Fruit fly (Drosophila melanogaster) whole organism, embryonic: ENCODE data around the gene CG42673.

Experiments used
- Awh ChIP-seq: fragments of 200-800 bp; sonication (Bioruptor generic); IDR thresholded peaks from 2 replicates; pipeline ENCODE4, ENCODE4 v1.3.6; 2022; ENCODE audit warnings: missing biosample characterization, missing genetic modification characterization
- CG1233 ChIP-seq: fragments of 200-800 bp; sonication (Bioruptor generic); optimal IDR thresholded peaks from 4 replicates; lab custom pipeline; 2018; ENCODE audit warnings: missing biosample characterization, mild to moderate bottlenecking, missing genetic modification characterization
- CG16813 ChIP-seq: fragments of 200-800 bp; sonication (Bioruptor generic); IDR thresholded peaks from 3 replicates; pipeline ENCODE4 v1.3.6; 2022; ENCODE audit warnings: missing biosample characterization, missing genetic modification characterization; ENCODE audit not compliant: partially characterized antibody
- CG17186 ChIP-seq: fragments of 200-800 bp; sonication (Bioruptor generic); optimal IDR thresholded peaks from 3 replicates; lab custom pipeline; 2017; ENCODE audit warnings: missing biosample characterization, missing genetic modification reagents, missing genetic modification characterization
- CG17802 ChIP-seq: fragments of 200-800 bp; sonication (Bioruptor generic); optimal IDR thresholded peaks from 2 replicates; lab custom pipeline; 2018; ENCODE audit warnings: missing biosample characterization, mild to moderate bottlenecking, missing genetic modification characterization, moderate library complexity
- CG18599 ChIP-seq: fragments of 200-800 bp; sonication (Bioruptor generic); optimal IDR thresholded peaks from 3 replicates; lab custom pipeline; 2017; ENCODE audit warnings: missing biosample characterization, missing genetic modification characterization, mild to moderate bottlenecking, moderate library complexity, missing genetic modification reagents
- CG31388 ChIP-seq: fragments of 200-800 bp; sonication (Bioruptor generic); optimal IDR thresholded peaks from 2 replicates; lab custom pipeline; 2016; ENCODE audit warnings: missing biosample characterization, missing genetic modification characterization
- CG32767 ChIP-seq: fragments of 200-800 bp; sonication (Bioruptor generic); IDR thresholded peaks from 2 replicates; pipeline ENCODE4 v1.3.6; 2022; ENCODE audit warnings: missing biosample characterization, missing genetic modification characterization
- CG32772 ChIP-seq: fragments of 200-800 bp; sonication (Bioruptor generic); IDR thresholded peaks from 2 replicates; pipeline ENCODE4 v1.3.6; 2022; ENCODE audit warnings: missing biosample characterization, missing genetic modification characterization
- CG34376 ChIP-seq: fragments of 200-800 bp; sonication (Bioruptor generic); optimal IDR thresholded peaks from 2 replicates; lab custom pipeline; 2018; ENCODE audit warnings: missing biosample characterization, mild to moderate bottlenecking, missing genetic modification characterization
- CG3726 ChIP-seq: fragments of 200-800 bp; sonication (Bioruptor generic); IDR thresholded peaks from 3 replicates; pipeline ENCODE4, ENCODE4 v1.3.6; 2022; ENCODE audit warnings: missing biosample characterization, missing genetic modification characterization
- CG6683 ChIP-seq: fragments of 200-800 bp; sonication (Bioruptor generic); optimal IDR thresholded peaks from 2 replicates; lab custom pipeline; 2017; ENCODE audit warnings: missing biosample characterization, mild to moderate bottlenecking, missing genetic modification characterization, missing genetic modification reagents
- CG6689 ChIP-seq: fragments of 200-800 bp; sonication (Bioruptor generic); IDR thresholded peaks from 2 replicates; pipeline ENCODE4 v1.3.6; 2022; ENCODE audit warnings: missing biosample characterization, missing genetic modification characterization
- CG6813 ChIP-seq: fragments of 200-800 bp; sonication (Bioruptor generic); optimal IDR thresholded peaks from 2 replicates; lab custom pipeline; 2017; ENCODE audit warnings: missing biosample characterization, missing genetic modification characterization, mild to moderate bottlenecking, moderate library complexity, missing genetic modification reagents
- CG7786 ChIP-seq: fragments of 200-800 bp; sonication (Bioruptor generic); optimal IDR thresholded peaks from 2 replicates; lab custom pipeline; 2016; ENCODE audit warnings: missing biosample characterization, missing genetic modification characterization
- CG8290 ChIP-seq, 3 experiments: fragments of 200-800 bp; sonication (Bioruptor generic); optimal IDR thresholded peaks; 2 replicates each; lab custom pipeline; 2016 to 2019; ENCODE audit warnings: missing biosample characterization in 3 of 3, missing genetic modification characterization in 3 of 3, mild to moderate bottlenecking in 2 of 3, moderate library complexity in 1 of 3
- CG9797 ChIP-seq: fragments of 200-800 bp; sonication (Bioruptor generic); optimal IDR thresholded peaks from 3 replicates; lab custom pipeline; 2018; ENCODE audit warnings: missing biosample characterization, mild to moderate bottlenecking, missing genetic modification characterization
- D ChIP-seq, 2 experiments: fragments of 200-800 bp in 1 of 2; fragments of >200 bp in 1 of 2; sonication (Bioruptor generic) in 1 of 2; optimal IDR thresholded peaks; 2 replicates in 1 of 2; 3 replicates in 1 of 2; lab custom pipeline; 2017; ENCODE audit warnings: mild to moderate bottlenecking in 1 of 2, missing biosample characterization in 1 of 2, missing genetic modification characterization in 1 of 2, missing genetic modification reagents in 1 of 2
- Dfd ChIP-seq, 2 experiments: fragments of >200 bp; optimal IDR thresholded peaks; 2 replicates each; lab custom pipeline; 2017; ENCODE audit warnings: missing biosample characterization in 2 of 2, missing genetic modification characterization in 2 of 2
- Hmx ChIP-seq: fragments of 200-800 bp; sonication (Bioruptor generic); optimal IDR thresholded peaks from 2 replicates; lab custom pipeline; 2016; ENCODE audit warnings: missing biosample characterization, missing genetic modification characterization
- Hr78 ChIP-seq, 2 experiments: fragments of 200-800 bp in 1 of 2; fragments of >200 bp in 1 of 2; sonication (Bioruptor generic) in 1 of 2; optimal IDR thresholded peaks; 2 replicates each; lab custom pipeline; 2017 to 2019; ENCODE audit warnings: missing biosample characterization in 2 of 2, missing genetic modification characterization in 2 of 2, mild to moderate bottlenecking in 1 of 2, moderate library complexity in 1 of 2
- MESR4 ChIP-seq: fragments of 200-800 bp; sonication (Bioruptor generic); optimal IDR thresholded peaks from 2 replicates; lab custom pipeline; 2018; ENCODE audit warnings: missing biosample characterization, mild to moderate bottlenecking, missing genetic modification characterization, moderate library complexity
- MTF-1 ChIP-seq: fragments of 200-800 bp; sonication (Bioruptor generic); optimal IDR thresholded peaks from 2 replicates; lab custom pipeline; 2018; ENCODE audit warnings: missing biosample characterization, mild to moderate bottlenecking, missing genetic modification characterization, borderline replicate concordance
- Nf-YC ChIP-seq: fragments of 200-800 bp; optimal IDR thresholded peaks from 3 replicates; lab custom pipeline; 2019; ENCODE audit warnings: missing biosample characterization, mild to moderate bottlenecking, missing genetic modification characterization, moderate library complexity
- Oli ChIP-seq: fragments of 200-800 bp; sonication (Bioruptor generic); optimal IDR thresholded peaks from 2 replicates; lab custom pipeline; 2018; ENCODE audit warnings: missing biosample characterization, mild to moderate bottlenecking, missing genetic modification characterization, moderate library complexity
- PHDP ChIP-seq: fragments of 200-800 bp; sonication (Bioruptor generic); optimal IDR thresholded peaks from 3 replicates; lab custom pipeline; 2018; ENCODE audit warnings: missing biosample characterization, mild to moderate bottlenecking, missing genetic modification characterization, moderate library complexity
- Sin3A ChIP-seq: fragments of >200 bp; optimal IDR thresholded peaks from 2 replicates; lab custom pipeline; 2018
- Taf1 ChIP-seq: fragments of 200-800 bp; sonication (Bioruptor generic); IDR thresholded peaks from 2 replicates; pipeline ENCODE4 v1.3.6; 2022; ENCODE audit warnings: missing biosample characterization, missing genetic modification characterization
- YL-1 ChIP-seq: fragments of 200-800 bp; sonication (Bioruptor generic); optimal IDR thresholded peaks from 3 replicates; lab custom pipeline; 2017; ENCODE audit warnings: missing biosample characterization, mild to moderate bottlenecking, missing genetic modification characterization
- ara ChIP-seq: fragments of 200-800 bp; sonication (Bioruptor generic); IDR thresholded peaks from 2 replicates; pipeline ENCODE4 v1.3.6; 2022; ENCODE audit warnings: missing biosample characterization, missing genetic modification characterization
- ash1 ChIP-seq: fragments of 200-800 bp; sonication (Bioruptor generic); optimal IDR thresholded peaks from 2 replicates; lab custom pipeline; 2018; ENCODE audit warnings: missing biosample characterization, mild to moderate bottlenecking, missing genetic modification characterization
- bbx ChIP-seq: fragments of 200-800 bp; sonication (Bioruptor generic); IDR thresholded peaks from 2 replicates; pipeline ENCODE4 v1.3.6; 2022; ENCODE audit warnings: missing biosample characterization, missing genetic modification characterization; ENCODE audit not compliant: partially characterized antibody
- croc ChIP-seq: fragments of 200-800 bp; sonication (Bioruptor generic); conservative IDR thresholded peaks from 3 replicates; pipeline ENCODE4 v1.3.6; 2022; ENCODE audit warnings: missing biosample characterization, missing genetic modification characterization
- dmrt11E ChIP-seq: fragments of 200-800 bp; sonication (Bioruptor generic); optimal IDR thresholded peaks from 3 replicates; lab custom pipeline; 2018; ENCODE audit warnings: missing biosample characterization, mild to moderate bottlenecking, missing genetic modification characterization, moderate library complexity
- hb ChIP-seq: fragments of 200-800 bp; sonication (Bioruptor generic); IDR thresholded peaks from 3 replicates; pipeline ENCODE4 v1.3.6; 2022; ENCODE audit warnings: missing biosample characterization, missing genetic modification characterization; ENCODE audit not compliant: partially characterized antibody
- her ChIP-seq: fragments of 200-800 bp; sonication (Bioruptor generic); optimal IDR thresholded peaks from 2 replicates; lab custom pipeline; 2016; ENCODE audit warnings: missing biosample characterization, missing genetic modification characterization
- lab ChIP-seq: fragments of 200-800 bp; sonication (Bioruptor generic); optimal IDR thresholded peaks from 3 replicates; lab custom pipeline; 2017; ENCODE audit warnings: missing biosample characterization, missing genetic modification characterization, mild to moderate bottlenecking, moderate library complexity, missing genetic modification reagents
- lmd ChIP-seq: fragments of 200-800 bp; sonication (Bioruptor generic); IDR thresholded peaks from 2 replicates; pipeline ENCODE4 v1.3.6; 2022; ENCODE audit warnings: missing biosample characterization, missing genetic modification characterization
- mirr ChIP-seq: fragments of 200-800 bp; sonication (Bioruptor generic); optimal IDR thresholded peaks from 3 replicates; lab custom pipeline; 2018; ENCODE audit warnings: missing biosample characterization, mild to moderate bottlenecking, missing genetic modification characterization
- nau ChIP-seq: fragments of 200-800 bp; sonication (Bioruptor generic); optimal IDR thresholded peaks from 3 replicates; lab custom pipeline; 2017; ENCODE audit warnings: missing biosample characterization, mild to moderate bottlenecking, missing genetic modification characterization, missing genetic modification reagents
- nom ChIP-seq: fragments of 200-800 bp; sonication (Bioruptor generic); optimal IDR thresholded peaks from 2 replicates; lab custom pipeline; 2017; ENCODE audit warnings: missing biosample characterization, missing genetic modification characterization, mild to moderate bottlenecking, moderate library complexity, missing genetic modification reagents
- phol ChIP-seq: fragments of 200-800 bp; sonication (Bioruptor generic); optimal IDR thresholded peaks from 3 replicates; lab custom pipeline; 2018; ENCODE audit warnings: missing biosample characterization, mild to moderate bottlenecking, missing genetic modification characterization, moderate library complexity
- slou ChIP-seq: fragments of 200-800 bp; sonication (Bioruptor generic); optimal IDR thresholded peaks from 3 replicates; lab custom pipeline; 2016; ENCODE audit warnings: missing biosample characterization, missing genetic modification characterization
- sqz ChIP-seq: fragments of 200-800 bp; sonication (Bioruptor generic); optimal IDR thresholded peaks from 3 replicates; lab custom pipeline; 2018; ENCODE audit warnings: missing biosample characterization, mild to moderate bottlenecking, missing genetic modification characterization
- sug ChIP-seq: fragments of 200-800 bp; optimal IDR thresholded peaks from 2 replicates; lab custom pipeline; 2019; ENCODE audit warnings: missing biosample characterization, mild to moderate bottlenecking, missing genetic modification characterization, moderate library complexity
- vvl ChIP-seq: fragments of 200-800 bp; sonication (Bioruptor generic); IDR thresholded peaks from 2 replicates; pipeline ENCODE4 v1.3.6; 2022; ENCODE audit warnings: missing biosample characterization, missing genetic modification characterization
- wek ChIP-seq: fragments of 200-800 bp; sonication (Bioruptor generic); optimal IDR thresholded peaks from 3 replicates; lab custom pipeline; 2018; ENCODE audit warnings: missing biosample characterization, mild to moderate bottlenecking, missing genetic modification characterization, moderate library complexity

The CG42673 gene

DNA sequence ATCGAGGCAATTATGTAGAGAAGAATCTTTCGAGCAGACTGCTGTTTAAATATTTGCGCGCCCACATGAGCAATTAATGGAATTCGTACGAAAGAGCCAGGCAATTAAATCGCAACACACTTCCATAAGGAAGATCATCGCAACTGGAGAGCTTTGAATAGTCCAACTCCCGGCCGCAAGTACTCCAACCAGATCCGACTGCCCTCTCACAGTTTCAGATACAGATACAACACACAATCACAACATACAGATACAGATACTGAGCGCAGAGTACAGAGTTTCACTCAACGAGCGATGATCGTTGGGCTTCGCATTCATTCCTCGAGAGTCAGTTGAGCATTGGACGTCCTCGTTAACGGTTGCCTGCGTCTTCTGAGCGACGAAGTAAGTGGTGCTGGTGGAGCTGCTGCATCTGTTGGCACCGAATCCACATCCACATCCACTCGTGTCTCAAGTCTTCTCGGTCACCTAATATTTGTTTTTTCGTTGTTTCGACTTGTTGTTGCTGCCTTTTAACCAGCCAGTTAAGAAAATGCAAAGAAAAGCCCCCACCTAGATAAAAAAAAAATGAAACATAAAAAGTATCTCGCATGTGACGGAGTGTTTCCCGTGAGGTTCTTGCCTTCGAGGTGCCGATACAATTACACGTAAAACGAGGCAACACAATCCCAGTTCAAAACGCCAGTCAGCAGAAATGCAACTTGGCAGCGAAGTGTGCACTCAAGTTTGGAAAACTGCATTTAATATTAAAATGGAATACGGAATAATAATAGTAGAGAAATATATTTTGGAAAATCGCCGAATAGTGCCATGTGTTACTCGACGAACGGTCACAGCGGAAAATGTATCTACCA, 67.8 kb downstream of the CG42673 start, which contains the start of gene LanB2 (continued):
- TF ChIP-seq MTF-1 (GFP tag; lab: Kevin White, UChicago) (no peak), Oli (tag; lab: Kevin White, UChicago) (no peak), CG17186 (GFP tag; lab: Kevin White, UChicago) (no peak), dmrt11E (tag; lab: Kevin White, UChicago) (no peak), CG18599 (peak; percentile 54), ash1 (GFP tag; lab: Kevin White, UChicago) (no peak), Nf-YC (tag; lab: Kevin White, UChicago) (no peak), mirr (GFP tag; lab: Kevin White, UChicago) (peak; percentile 43), Sin3A (lab: Kevin White, UChicago) (no peak), CG8290 (GFP tag; optimal IDR thresholded peaks at IDR 0.05; lab: Kevin White, UChicago) (no peak), CG8290 (tag; optimal IDR thresholded peaks at IDR 0.05; lab: Kevin White, UChicago) (no peak), hb (GFP tag; lab: Robert Waterston, UW) (no peak), CG9797 (GFP tag; lab: Kevin White, UChicago) (no peak), MESR4 (GFP tag; lab: Kevin White, UChicago) (peak; percentile 2), her (GFP tag; lab: Kevin White, UChicago) (no peak), CG6813 (GFP tag; lab: Kevin White, UChicago) (peak; percentile 43), CG17802 (tag; lab: Kevin White, UChicago) (no peak), CG6683 (GFP tag; lab: Kevin White, UChicago) (no peak), Hr78 (GFP tag; optimal IDR thresholded peaks at IDR 0.05; lab: Kevin White, UChicago) (no peak), lmd (no peak), CG32767 (GFP tag; lab: Robert Waterston, UW) (0 out of 2 replicates have a peak, but pooled peaks have one; percentile 48), CG1233 (GFP tag; lab: Kevin White, UChicago) (no peak), CG3726 (GFP tag; lab: Robert Waterston, UW) (no peak), croc (no peak), CG32772 (no peak), sqz (GFP tag; lab: Kevin White, UChicago) (peak; percentile 23), CG16813 (GFP tag; lab: Robert Waterston, UW) (no peak), nom (GFP tag; lab: Kevin White, UChicago) (peak; percentile 79), D (optimal IDR thresholded peaks at IDR 0.05; lab: Kevin White, UChicago) (no peak), D (GFP tag; optimal IDR thresholded peaks at IDR 0.05; lab: Kevin White, UChicago) (no peak), Taf1 (no peak), YL-1 (GFP tag; lab: Kevin White, UChicago) (no peak), sug (tag; lab: Kevin White, UChicago) (peak; percentile 32), phol (no peak), CG34376 (GFP tag; lab: Kevin White, UChicago) (peak; percentile 63), wek (GFP tag; lab: Kevin White, UChicago) (peak; percentile 21), Awh (GFP tag; lab: Robert Waterston, UW) (no peak), CG7786 (GFP tag; lab: Kevin White, UChicago) (no peak), PHDP (tag; lab: Kevin White, UChicago) (peak; percentile 24), CG6689 (no peak), ara (GFP tag; lab: Robert Waterston, UW) (0 out of 2 replicates have a peak, but pooled peaks have one; percentile 29), slou (GFP tag; lab: Kevin White, UChicago) (no peak), Hmx (GFP tag; lab: Kevin White, UChicago) (no peak), Dfd (GFP tag; optimal IDR thresholded peaks at IDR 0.05; lab: Kevin White, UChicago) (no peak), vvl (GFP tag; lab: Robert Waterston, UW) (0 out of 2 replicates have a peak, but pooled peaks have one; percentile 29), lab (GFP tag; lab: Kevin White, UChicago) (peak; percentile 49), nau (GFP tag; lab: Kevin White, UChicago) (no peak), CG31388 (GFP tag; lab: Kevin White, UChicago) (no peak), bbx (peak; percentile 57; the same call in 1 of the 2 replicates)
